Worm (Caenorhabditis elegans): ENCODE results near the gene F49E12.8.

DNA sequence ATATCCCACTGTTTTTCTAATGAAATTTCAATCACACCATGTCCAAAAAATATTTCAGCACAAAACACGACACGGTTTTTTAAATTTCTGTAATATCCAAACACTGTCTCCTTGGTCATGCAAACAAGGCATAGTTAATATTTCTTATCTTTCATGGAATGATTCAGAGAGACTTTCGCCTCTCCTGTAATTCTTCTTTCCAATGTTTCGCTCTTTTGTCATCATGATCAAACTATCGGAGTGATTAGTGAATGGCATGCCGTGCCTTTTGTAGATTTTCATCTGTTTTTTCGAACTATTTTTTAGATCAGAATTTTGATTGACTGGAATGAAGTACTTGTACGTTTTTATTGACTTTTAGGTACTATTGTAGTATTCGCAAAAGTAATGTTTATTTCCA, 9.8 kb downstream of the F49E12.8 start:
- TF ChIP-seq nhr-25 (tag; optimal IDR thresholded peaks at IDR 0.05) (no peak), mab-5 (tag; optimal IDR thresholded peaks at IDR 0.05) (no peak), unc-55 (GFP tag; optimal IDR thresholded peaks at IDR 0.05) (no peak), nhr-6 (tag; optimal IDR thresholded peaks at IDR 0.05) (no peak), ama-1 (optimal IDR thresholded peaks at IDR 0.05) (no peak), mdl-1 (tag; optimal IDR thresholded peaks at IDR 0.05) (no peak), lin-39 (tag; optimal IDR thresholded peaks at IDR 0.05) (no peak), fos-1 (tag; optimal IDR thresholded peaks at IDR 0.05) (peak; percentile 93), alr-1 (tag; optimal IDR thresholded peaks at IDR 0.05) (no peak), unc-62 (GFP tag; optimal IDR thresholded peaks at IDR 0.05) (no peak)

All from whole organism, L2 larva.